Worm (Caenorhabditis elegans) whole organism, L3 larva: Measurements from ENCODE around the gene dur-1.
"Not testable (repeated sequence)": the region's sequence is repeated elsewhere in the genome, so short reads cannot be mapped to it uniquely, and the experiment has no call there.

Experiments used
- R02D3.7 ChIP-seq: fragments of 150-350 bp; optimal IDR thresholded peaks from 2 replicates; lab custom pipeline; 2014; ENCODE audit warnings: missing biosample characterization, missing genetic modification characterization
- ZK546.5 ChIP-seq: sonication (generic microtip); optimal IDR thresholded peaks from 2 replicates; lab custom pipeline; 2017; ENCODE audit warnings: missing biosample characterization, missing genetic modification characterization
- aly-2 ChIP-seq: fragments of 150-350 bp; optimal IDR thresholded peaks from 2 replicates; lab custom pipeline; 2014; ENCODE audit warnings: missing biosample characterization, missing genetic modification characterization
- ceh-16 ChIP-seq: sonication (generic microtip); optimal IDR thresholded peaks from 2 replicates; lab custom pipeline; 2017; ENCODE audit warnings: missing biosample characterization, missing genetic modification characterization
- ceh-28 ChIP-seq: fragments of 150-350 bp; optimal IDR thresholded peaks from 2 replicates; lab custom pipeline; 2014; ENCODE audit warnings: missing biosample characterization, missing genetic modification reagents, missing genetic modification characterization
- ceh-82 ChIP-seq: fragments of 150-350 bp; optimal IDR thresholded peaks from 2 replicates; lab custom pipeline; 2014; ENCODE audit warnings: missing biosample characterization, missing genetic modification characterization
- daf-12 ChIP-seq: fragments of 150-350 bp; optimal IDR thresholded peaks from 2 replicates; lab custom pipeline; 2014; ENCODE audit warnings: missing biosample characterization, missing genetic modification reagents, missing genetic modification characterization
- elt-1 ChIP-seq: fragments of 150-350 bp; optimal IDR thresholded peaks from 2 replicates; lab custom pipeline; 2014; ENCODE audit warnings: missing biosample characterization, missing genetic modification characterization
- elt-2 ChIP-seq: sonication (generic microtip); optimal IDR thresholded peaks from 2 replicates; lab custom pipeline; 2016; ENCODE audit warnings: missing genetic modification reagents, mild to moderate bottlenecking, missing genetic modification characterization, missing compliant biosample characterization
- elt-3 ChIP-seq, 3 experiments: fragments of 150-350 bp in 1 of 3; sonication (generic microtip) in 2 of 3; optimal IDR thresholded peaks; 2 replicates in 2 of 3; 4 replicates in 1 of 3; lab custom pipeline; 2014 to 2017; ENCODE audit warnings: missing biosample characterization in 3 of 3, missing genetic modification characterization in 3 of 3
- fos-1 ChIP-seq: fragments of 150-350 bp; optimal IDR thresholded peaks from 2 replicates; lab custom pipeline; 2014; ENCODE audit warnings: missing biosample characterization, missing genetic modification characterization
- jun-1 ChIP-seq: fragments of 150-350 bp; optimal IDR thresholded peaks from 2 replicates; lab custom pipeline; 2014; ENCODE audit warnings: missing biosample characterization, missing genetic modification reagents, missing genetic modification characterization
- lin-15B ChIP-seq: fragments of 150-350 bp; optimal IDR thresholded peaks from 2 replicates; lab custom pipeline; 2014; ENCODE audit warnings: missing biosample characterization, missing genetic modification characterization
- lin-39 ChIP-seq: fragments of 150-350 bp; optimal IDR thresholded peaks from 2 replicates; lab custom pipeline; 2018; ENCODE audit warnings: missing biosample characterization, missing genetic modification reagents, missing genetic modification characterization
- lsy-12 ChIP-seq: sonication (generic microtip); optimal IDR thresholded peaks from 2 replicates; lab custom pipeline; 2016; ENCODE audit warnings: mild to moderate bottlenecking, missing genetic modification characterization, missing compliant biosample characterization
- mdl-1 ChIP-seq: fragments of 150-350 bp; optimal IDR thresholded peaks from 2 replicates; lab custom pipeline; 2014; ENCODE audit warnings: missing biosample characterization, missing genetic modification characterization
- mml-1 ChIP-seq: fragments of 150-350 bp; sonication (generic microtip); optimal IDR thresholded peaks from 3 replicates; lab custom pipeline; 2014; ENCODE audit warnings: missing biosample characterization, missing genetic modification characterization
- nfya-1 ChIP-seq: sonication (generic microtip); optimal IDR thresholded peaks from 2 replicates; lab custom pipeline; 2017; ENCODE audit warnings: missing genetic modification characterization, mild to moderate bottlenecking, missing compliant biosample characterization, antibody characterized with exemption, moderate library complexity; ENCODE audit not compliant: insufficient read depth
- nhr-23 ChIP-seq: fragments of 150-350 bp; optimal IDR thresholded peaks from 2 replicates; lab custom pipeline; 2014; ENCODE audit warnings: missing biosample characterization, missing genetic modification reagents, missing genetic modification characterization
- nhr-237 ChIP-seq: fragments of 150-350 bp; optimal IDR thresholded peaks from 2 replicates; lab custom pipeline; 2014; ENCODE audit warnings: missing biosample characterization, missing genetic modification characterization
- nhr-25 ChIP-seq: sonication (generic microtip); optimal IDR thresholded peaks from 2 replicates; lab custom pipeline; 2017; ENCODE audit warnings: missing biosample characterization, missing genetic modification characterization
- nhr-28 ChIP-seq: fragments of 150-350 bp; optimal IDR thresholded peaks from 2 replicates; lab custom pipeline; 2014; ENCODE audit warnings: missing biosample characterization, missing genetic modification characterization
- nhr-43 ChIP-seq: sonication (generic microtip); optimal IDR thresholded peaks from 2 replicates; lab custom pipeline; 2016; ENCODE audit warnings: mild to moderate bottlenecking, missing genetic modification characterization, missing compliant biosample characterization; ENCODE audit not compliant: poor library complexity, severe bottlenecking
- nhr-76 ChIP-seq: fragments of 150-350 bp; sonication (generic microtip); optimal IDR thresholded peaks from 5 replicates; lab custom pipeline; 2014; ENCODE audit warnings: missing biosample characterization, missing genetic modification characterization
- nhr-77 ChIP-seq: fragments of 150-350 bp; optimal IDR thresholded peaks from 2 replicates; lab custom pipeline; 2014; ENCODE audit warnings: missing biosample characterization, missing genetic modification characterization
- pqm-1 ChIP-seq: fragments of 150-350 bp; optimal IDR thresholded peaks from 2 replicates; lab custom pipeline; 2017; ENCODE audit warnings: missing biosample characterization, missing genetic modification characterization, inconsistent platforms
- sea-2 ChIP-seq: fragments of 150-350 bp; sonication (generic microtip); optimal IDR thresholded peaks from 4 replicates; lab custom pipeline; 2014; ENCODE audit warnings: missing biosample characterization, missing genetic modification reagents, missing genetic modification characterization
- tbx-2 ChIP-seq: sonication (generic microtip); optimal IDR thresholded peaks from 2 replicates; lab custom pipeline; 2016; ENCODE audit warnings: mild to moderate bottlenecking, missing genetic modification characterization, missing compliant biosample characterization
- unc-39 ChIP-seq: sonication (generic microtip); optimal IDR thresholded peaks from 4 replicates; lab custom pipeline; 2017; ENCODE audit warnings: missing biosample characterization, missing genetic modification characterization
- unc-62 ChIP-seq: fragments of 150-350 bp; sonication (generic microtip); optimal IDR thresholded peaks from 4 replicates; lab custom pipeline; 2014; ENCODE audit warnings: missing biosample characterization, missing genetic modification reagents, missing genetic modification characterization
- zag-1 ChIP-seq: fragments of 150-350 bp; optimal IDR thresholded peaks from 2 replicates; lab custom pipeline; 2014; ENCODE audit warnings: missing biosample characterization, missing genetic modification characterization
- ztf-11 ChIP-seq: fragments of 150-350 bp; optimal IDR thresholded peaks from 2 replicates; lab custom pipeline; 2014; ENCODE audit warnings: missing biosample characterization, missing genetic modification characterization

The dur-1 gene

ce11 chrIV:9898712-9899111 lies 29.3 kb downstream of the dur-1 start, which contains the start of gene tbc-3:
tbc-3 (plus strand) TSS chrIV:9899012.
- no peak for TF ChIP-seq lsy-12 (tag; lab: Kevin White, UChicago)
- TF ChIP-seq aly-2 (tag; lab: Kevin White, UChicago), result no peak
- TF ChIP-seq tbx-2, result no peak
- no peak for TF ChIP-seq ceh-16
- TF ChIP-seq R02D3.7, result no peak
- TF ChIP-seq ceh-28 (tag; lab: Kevin White, UChicago), result no peak
- TF ChIP-seq lin-15B (tag; lab: Kevin White, UChicago), result no peak
- TF ChIP-seq nhr-76, result no peak
- no peak for TF ChIP-seq ztf-11 (tag; lab: Kevin White, UChicago)
- TF ChIP-seq mml-1, result no peak
- no peak for TF ChIP-seq lin-39
- no peak for TF ChIP-seq nhr-43 (tag; lab: Kevin White, UChicago)
- no peak for TF ChIP-seq elt-1 (tag; lab: Kevin White, UChicago)
- TF ChIP-seq jun-1 (tag; lab: Kevin White, UChicago), result no peak
- no peak for TF ChIP-seq mdl-1 (tag; lab: Kevin White, UChicago)
- TF ChIP-seq unc-62 (GFP tag; lab: Kevin White, UChicago), result no peak

ce11 chrIV:9895088-9895487 lies 32.9 kb downstream of the dur-1 start, which contains the start of gene ssp-32:
ssp-32 (plus strand) TSS chrIV:9895388.
- TF ChIP-seq pqm-1 (tag; lab: Kevin White, UChicago) (no peak), nhr-25 (tag; lab: Kevin White, UChicago) (no peak), daf-12 (tag; lab: Kevin White, UChicago) (no peak), elt-2 (tag; lab: Kevin White, UChicago) (no peak), unc-39 (no peak), unc-62 (GFP tag; lab: Kevin White, UChicago) (no peak), nfya-1 (tag; lab: Kevin White, UChicago) (no peak), lin-39 (no peak), elt-3 (tag; optimal IDR thresholded peaks at IDR 0.05; lab: Kevin White, UChicago) (no peak), jun-1 (tag; lab: Kevin White, UChicago) (no peak), nhr-76 (no peak), elt-1 (tag; lab: Kevin White, UChicago) (no peak), fos-1 (tag; lab: Kevin White, UChicago) (no peak)

ce11 chrIV:9894331-9894730 lies 33.7 kb downstream of the dur-1 start, which contains the start of gene msp-77:
msp-77 (plus strand) TSS chrIV:9894631.
- TF ChIP-seq mdl-1 (tag; lab: Kevin White, UChicago); nhr-23; zag-1 (tag; lab: Kevin White, UChicago): not testable (repeated sequence)

- TF ChIP-seq pqm-1, nhr-43, nhr-77 (tag; lab: Kevin White, UChicago): not testable (repeated sequence)
Observed at ce11 chrIV:9893649-9894048, 34.4 kb downstream of the dur-1 start, which contains the start of gene sss-1. sss-1 (minus strand) TSS chrIV:9893749.

- TF ChIP-seq aly-2 (tag; lab: Kevin White, UChicago) (no peak), mdl-1 (tag; lab: Kevin White, UChicago) (no peak), ceh-82 (tag; lab: Kevin White, UChicago) (no peak), unc-39 (no peak), nhr-28 (tag; lab: Kevin White, UChicago) (no peak), elt-2 (tag; lab: Kevin White, UChicago) (no peak), lin-39 (no peak), ZK546.5 (no peak), nhr-76 (no peak), daf-12 (tag; lab: Kevin White, UChicago) (no peak), nhr-43 (tag; lab: Kevin White, UChicago) (no peak), sea-2 (no peak), nhr-237 (tag; lab: Kevin White, UChicago) (no peak)
Observed at ce11 chrIV:9891938-9892337, 36.1 kb downstream of the dur-1 start, which contains the start of gene F32B6.4. F32B6.4 (minus strand) TSS chrIV:9892038.
